Worm (Caenorhabditis elegans): ENCODE measurements around the gene F56D5.6.

DNA sequence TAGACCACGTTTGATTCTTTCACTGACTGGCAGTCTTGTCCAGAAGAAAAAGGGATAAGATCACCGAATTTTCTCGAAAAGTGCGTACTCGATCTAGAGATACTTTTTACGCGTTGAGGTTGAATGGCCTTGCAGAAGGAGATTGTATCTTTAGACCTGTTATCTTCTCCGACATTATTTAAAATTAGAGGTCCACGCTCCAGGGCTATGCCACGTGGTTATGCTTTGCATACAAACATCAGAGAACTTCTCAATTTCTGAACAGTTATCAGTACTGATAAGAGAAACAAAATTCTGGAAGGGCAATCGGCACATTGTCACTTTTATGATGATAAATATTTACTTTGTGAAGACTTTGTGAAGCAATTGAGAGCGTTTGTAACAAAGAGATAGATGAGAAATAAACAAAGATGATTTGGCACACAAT, 40.4 kb downstream of the F56D5.6 start:
- TF ChIP-seq elt-2 (tag; optimal IDR thresholded peaks at IDR 0.05) = peak; percentile 93
- no peak for TF ChIP-seq hlh-8 (tag; optimal IDR thresholded peaks at IDR 0.05)
- TF ChIP-seq pha-4 (tag; optimal IDR thresholded peaks at IDR 0.05) = no peak
- TF ChIP-seq pqm-1 (tag; optimal IDR thresholded peaks at IDR 0.05) = no peak
- no peak for TF ChIP-seq ceh-18 (tag; optimal IDR thresholded peaks at IDR 0.05)
- no peak for TF ChIP-seq C38D4.7 (GFP tag; optimal IDR thresholded peaks at IDR 0.05)
- TF ChIP-seq ama-1 (optimal IDR thresholded peaks at IDR 0.05) = no peak
- TF ChIP-seq unc-55 (GFP tag; optimal IDR thresholded peaks at IDR 0.05) = no peak
- TF ChIP-seq syd-9 (tag; optimal IDR thresholded peaks at IDR 0.05) = no peak

All from whole organism, late embryonic.